Worm (Caenorhabditis elegans): ENCODE data around the gene nhr-39.
A peak's percentile ranks its signal among the peaks of the same experiment; 100 is the strongest.

The nhr-39 gene

ce11 chrV:9270442-9270841, 32.7 kb upstream of the nhr-39 start:
- no peak for TF ChIP-seq unc-39 (tag; optimal IDR thresholded peaks at IDR 0.05)
- no peak for TF ChIP-seq ceh-39 (tag; optimal IDR thresholded peaks at IDR 0.05)
- TF ChIP-seq tbx-8 (GFP tag; optimal IDR thresholded peaks at IDR 0.05): no peak

- no peak for TF ChIP-seq elt-3 (tag; optimal IDR thresholded peaks at IDR 0.05)
- no peak for TF ChIP-seq cnd-1 (tag; optimal IDR thresholded peaks at IDR 0.05)
- TF ChIP-seq flh-1 (GFP tag; optimal IDR thresholded peaks at IDR 0.05): no peak
- no peak for TF ChIP-seq nhr-2 (tag; optimal IDR thresholded peaks at IDR 0.05)
- no peak for TF ChIP-seq hlh-1 (tag; optimal IDR thresholded peaks at IDR 0.05)
- no peak for TF ChIP-seq lin-32 (GFP tag; optimal IDR thresholded peaks at IDR 0.05)
- no peak for TF ChIP-seq ham-2 (GFP tag; optimal IDR thresholded peaks at IDR 0.05)
Observed at ce11 chrV:9271835-9272234, 31.3 kb upstream of the nhr-39 start.

- TF ChIP-seq hlh-1 (tag; optimal IDR thresholded peaks at IDR 0.05): no peak
- no peak for TF ChIP-seq ztf-11 (tag; optimal IDR thresholded peaks at IDR 0.05)
- TF ChIP-seq mls-2 (tag; optimal IDR thresholded peaks at IDR 0.05): no peak
- no peak for TF ChIP-seq cnd-1 (tag; optimal IDR thresholded peaks at IDR 0.05)
- no peak for TF ChIP-seq elt-3 (tag; optimal IDR thresholded peaks at IDR 0.05)
Observed at ce11 chrV:9272624-9273023, 30.5 kb upstream of the nhr-39 start.

- no peak for TF ChIP-seq unc-39 (tag; optimal IDR thresholded peaks at IDR 0.05)
- TF ChIP-seq nhr-76 (tag; optimal IDR thresholded peaks at IDR 0.05): no peak
- TF ChIP-seq ham-2 (GFP tag; optimal IDR thresholded peaks at IDR 0.05): no peak
- no peak for TF ChIP-seq ceh-43 (GFP tag; optimal IDR thresholded peaks at IDR 0.05)
- TF ChIP-seq pha-4 (tag; optimal IDR thresholded peaks at IDR 0.05): peak; percentile 10
- no peak for TF ChIP-seq elt-1 (tag; optimal IDR thresholded peaks at IDR 0.05; ENCODE audit: borderline replicate concordance, insufficient read depth)
- TF ChIP-seq hlh-1 (tag; optimal IDR thresholded peaks at IDR 0.05): peak; percentile 67
- no peak for TF ChIP-seq bed-3 (GFP tag; optimal IDR thresholded peaks at IDR 0.05)
- no peak for TF ChIP-seq lin-13 (tag; optimal IDR thresholded peaks at IDR 0.05)
- peak; percentile 52 for TF ChIP-seq mep-1 (tag; optimal IDR thresholded peaks at IDR 0.05)
- peak; percentile 42 for TF ChIP-seq unc-62 (GFP tag; optimal IDR thresholded peaks at IDR 0.05)
- TF ChIP-seq nhr-237 (tag; optimal IDR thresholded peaks at IDR 0.05): peak; percentile 44
- peak; percentile 65 for TF ChIP-seq sptf-1 (tag; optimal IDR thresholded peaks at IDR 0.05)
- peak; percentile 40 for TF ChIP-seq M03D4.4 (tag; optimal IDR thresholded peaks at IDR 0.05)
- TF ChIP-seq snpc-4 (tag; optimal IDR thresholded peaks at IDR 0.05): no peak
- peak; percentile 7 for TF ChIP-seq lsy-2 (tag; optimal IDR thresholded peaks at IDR 0.05)
- no peak for TF ChIP-seq sem-2 (GFP tag; optimal IDR thresholded peaks at IDR 0.05)
- TF ChIP-seq zip-8 (tag; optimal IDR thresholded peaks at IDR 0.05): no peak
- TF ChIP-seq elt-3 (tag; optimal IDR thresholded peaks at IDR 0.05): no peak
- TF ChIP-seq ces-1 (GFP tag; optimal IDR thresholded peaks at IDR 0.05): peak; percentile 47
- no peak for TF ChIP-seq cnd-1 (tag; optimal IDR thresholded peaks at IDR 0.05)
- TF ChIP-seq mls-2 (tag; optimal IDR thresholded peaks at IDR 0.05): peak; percentile 72
- TF ChIP-seq ceh-83 (GFP tag; optimal IDR thresholded peaks at IDR 0.05): peak; percentile 17
- TF ChIP-seq ceh-39 (tag; optimal IDR thresholded peaks at IDR 0.05): no peak
- TF ChIP-seq tbx-8 (GFP tag; optimal IDR thresholded peaks at IDR 0.05): no peak
- TF ChIP-seq nhr-2 (tag; optimal IDR thresholded peaks at IDR 0.05): no peak
- TF ChIP-seq unc-120 (tag; optimal IDR thresholded peaks at IDR 0.05; ENCODE audit: poor library complexity, severe bottlenecking): peak; percentile 49
- TF ChIP-seq blmp-1 (tag; optimal IDR thresholded peaks at IDR 0.05): no peak
Observed at ce11 chrV:9273587-9273986, 29.5 kb upstream of the nhr-39 start.

- TF ChIP-seq lin-13 (tag; optimal IDR thresholded peaks at IDR 0.05): no peak
- no peak for TF ChIP-seq nhr-76 (tag; optimal IDR thresholded peaks at IDR 0.05)
- no peak for TF ChIP-seq sptf-1 (tag; optimal IDR thresholded peaks at IDR 0.05)
- no peak for TF ChIP-seq blmp-1 (tag; optimal IDR thresholded peaks at IDR 0.05)
- TF ChIP-seq unc-120 (tag; optimal IDR thresholded peaks at IDR 0.05; ENCODE audit: poor library complexity, severe bottlenecking): peak; percentile 5
- peak; percentile 14 for TF ChIP-seq mab-5 (tag; optimal IDR thresholded peaks at IDR 0.05)
- TF ChIP-seq mep-1 (tag; optimal IDR thresholded peaks at IDR 0.05): no peak
- no peak for TF ChIP-seq nhr-28 (tag; optimal IDR thresholded peaks at IDR 0.05)
- TF ChIP-seq drap-1 (GFP tag; optimal IDR thresholded peaks at IDR 0.05): no peak
- TF ChIP-seq ces-1 (GFP tag; optimal IDR thresholded peaks at IDR 0.05): no peak
- no peak for TF ChIP-seq mls-2 (tag; optimal IDR thresholded peaks at IDR 0.05)
- no peak for TF ChIP-seq lin-32 (GFP tag; optimal IDR thresholded peaks at IDR 0.05)
- TF ChIP-seq ham-2 (GFP tag; optimal IDR thresholded peaks at IDR 0.05): no peak
- peak; percentile 63 for TF ChIP-seq unc-62 (GFP tag; optimal IDR thresholded peaks at IDR 0.05)
- no peak for TF ChIP-seq zip-8 (tag; optimal IDR thresholded peaks at IDR 0.05)
- no peak for TF ChIP-seq unc-39 (tag; optimal IDR thresholded peaks at IDR 0.05)
- TF ChIP-seq flh-1 (GFP tag; optimal IDR thresholded peaks at IDR 0.05): no peak
Observed at ce11 chrV:9274127-9275042, 28.7 kb upstream of the nhr-39 start.

All from whole organism, mixed stage, embryonic.